Worm (Caenorhabditis elegans) whole organism, L4/young adult: ENCODE measurements around the gene C40C9.4.

Experiments used
- W03F9.2 ChIP-seq: fragments of 150-350 bp; optimal IDR thresholded peaks from 2 replicates; lab custom pipeline; 2014; ENCODE audit warnings: missing biosample characterization, missing genetic modification characterization
- dao-5 ChIP-seq: sonication (generic microtip); optimal IDR thresholded peaks from 2 replicates; lab custom pipeline; 2016; ENCODE audit warnings: missing genotype, missing genetic modification characterization, moderate library complexity, missing compliant biosample characterization
- him-1 ChIP-seq: sonication (generic microtip); optimal IDR thresholded peaks from 2 replicates; lab custom pipeline; 2016; ENCODE audit warnings: missing genotype, missing genetic modification reagents, missing genetic modification characterization, missing compliant biosample characterization

Gene C40C9.4

DNA sequence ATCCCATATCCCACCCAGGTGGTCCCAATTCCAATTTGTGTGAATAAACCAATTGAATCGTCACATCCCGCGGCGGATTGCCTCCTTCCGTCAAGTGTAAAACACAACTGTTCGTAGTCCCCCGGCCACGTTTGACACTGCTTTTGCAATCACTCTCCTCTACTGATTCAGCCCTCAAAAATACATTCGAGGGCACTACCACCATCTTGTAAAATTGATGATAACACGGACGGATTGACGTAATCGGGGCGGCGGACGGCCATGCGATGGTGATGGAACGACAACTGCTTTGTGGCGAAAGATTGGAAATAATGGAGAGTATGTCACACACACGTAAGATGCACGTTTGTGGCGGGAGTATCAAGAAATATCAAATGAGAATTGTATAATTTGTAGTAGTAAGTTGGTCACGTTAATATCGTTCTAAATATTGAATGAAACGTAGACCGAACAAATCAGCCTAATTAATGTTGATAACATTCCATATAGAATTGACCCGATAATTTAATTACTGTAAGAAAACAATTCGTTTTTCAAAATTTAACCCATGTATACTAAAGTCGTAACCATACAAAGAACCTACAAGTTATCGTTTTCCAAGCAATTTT lies 12.4 kb upstream of the C40C9.4 start:
- TF ChIP-seq him-1 (no peak), W03F9.2 (no peak), dao-5 (no peak)

DNA sequence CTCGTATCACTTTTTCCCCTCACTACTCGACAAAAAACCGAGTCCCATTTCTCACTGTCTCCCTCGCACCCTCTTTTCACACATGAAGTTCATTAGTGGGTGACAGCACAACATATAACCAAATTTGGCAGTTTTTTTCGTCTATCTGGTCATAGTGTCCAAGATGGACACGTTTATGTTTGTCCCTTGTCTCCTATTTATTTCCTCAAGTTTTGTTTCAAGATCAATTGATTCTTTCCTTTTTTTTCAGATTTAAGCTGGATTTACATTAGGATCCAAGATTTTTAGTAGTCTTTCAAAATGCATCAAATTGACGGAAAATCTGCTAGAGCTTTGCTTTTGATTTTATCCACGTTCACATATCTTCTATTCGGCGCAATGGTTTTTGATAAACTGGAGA lies 11.3 kb upstream of the C40C9.4 start, which contains the start of gene twk-20:
TSS of gene twk-20 (plus strand) at position 301 of the 400 bp plus-strand sequence.
- no peak for TF ChIP-seq W03F9.2
- TF ChIP-seq dao-5, result no peak
- TF ChIP-seq him-1, result no peak

- no peak for TF ChIP-seq W03F9.2
- no peak for TF ChIP-seq him-1
- TF ChIP-seq dao-5, result no peak
These were observed 6.0 kb upstream of the C40C9.4 start for ce11 chrX:13644884-13645283.

- TF ChIP-seq him-1 (no peak), W03F9.2 (no peak), dao-5 (no peak)
These were observed 4.1 kb upstream of the C40C9.4 start, which contains the start of gene acr-9 for ce11 chrX:13646798-13647197. Gene acr-9, minus strand, starts transcription at chrX:13646898.

DNA sequence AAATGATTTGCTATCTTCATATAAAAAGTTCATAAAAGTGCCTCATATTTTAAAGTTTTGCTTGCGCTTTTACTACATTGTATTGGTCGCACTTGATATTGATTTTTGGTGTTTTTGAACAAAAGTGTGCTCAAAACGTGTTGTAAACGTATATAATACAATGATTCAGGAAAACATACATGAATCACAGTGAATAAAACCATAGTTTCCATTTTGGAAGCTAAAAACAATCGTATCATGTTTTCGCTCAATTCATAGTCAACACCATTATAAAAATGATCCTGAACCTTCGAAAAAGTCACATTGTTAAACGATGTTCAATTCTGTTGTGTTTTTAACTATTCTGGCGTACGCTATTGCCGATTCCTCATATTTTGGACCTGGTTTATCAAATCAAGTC lies 3.6 kb upstream of the C40C9.4 start, which contains the start of gene C40C9.3:
TSS of gene C40C9.3 (plus strand) at position 301 of the 400 bp plus-strand sequence.
- TF ChIP-seq dao-5, result no peak
- no peak for TF ChIP-seq W03F9.2
- TF ChIP-seq him-1, result no peak

- peak; percentile 1 for TF ChIP-seq W03F9.2
- no peak for TF ChIP-seq him-1
- peak; percentile 22 for TF ChIP-seq dao-5
These were observed 2.7 kb downstream of the C40C9.4 start for ce11 chrX:13653573-13653972.

- TF ChIP-seq W03F9.2 (no peak), dao-5 (no peak), him-1 (no peak)
These were observed 3.4 kb downstream of the C40C9.4 start for ce11 chrX:13654276-13654675.

- TF ChIP-seq W03F9.2, result no peak
- no peak for TF ChIP-seq dao-5
- TF ChIP-seq him-1, result no peak
These were observed 4.9 kb downstream of the C40C9.4 start for ce11 chrX:13655769-13656168.

ce11 chrX:13660206-13660605 lies 9.3 kb downstream of the C40C9.4 start, which contains the start of gene C04A11.1:
Gene C04A11.1, plus strand, starts transcription at chrX:13660506.
- TF ChIP-seq him-1 (no peak), W03F9.2 (no peak), dao-5 (no peak)

ce11 chrX:13663641-13664633 lies 13.0 kb downstream of the C40C9.4 start, which contains the start of gene C04A11.5:
Gene C04A11.5, plus strand, starts transcription at chrX:13664583.
- TF ChIP-seq W03F9.2, result no peak
- no peak for TF ChIP-seq him-1
- no peak for TF ChIP-seq dao-5

DNA sequence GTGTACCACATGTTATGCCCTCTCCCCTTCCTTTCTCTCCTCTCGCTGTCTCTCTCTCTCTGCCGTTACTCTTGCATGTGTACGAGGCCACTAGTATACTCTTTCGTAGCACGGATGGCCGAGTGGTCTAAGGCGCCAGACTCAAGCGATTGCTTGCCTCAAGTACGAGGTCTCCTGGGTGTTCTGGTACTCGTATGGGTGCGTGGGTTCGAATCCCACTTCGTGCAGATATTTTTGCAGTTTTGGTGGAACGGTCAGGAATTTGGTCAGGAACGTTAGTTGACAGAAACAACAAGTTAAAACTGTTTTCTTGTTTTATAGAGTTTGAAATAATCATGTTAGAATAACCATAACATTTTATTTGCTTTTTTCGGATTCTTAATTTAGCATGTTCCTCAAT lies 14.5 kb downstream of the C40C9.4 start:
- TF ChIP-seq W03F9.2 (peak; percentile 42), him-1 (peak; percentile 91), dao-5 (peak; percentile 96)

DNA sequence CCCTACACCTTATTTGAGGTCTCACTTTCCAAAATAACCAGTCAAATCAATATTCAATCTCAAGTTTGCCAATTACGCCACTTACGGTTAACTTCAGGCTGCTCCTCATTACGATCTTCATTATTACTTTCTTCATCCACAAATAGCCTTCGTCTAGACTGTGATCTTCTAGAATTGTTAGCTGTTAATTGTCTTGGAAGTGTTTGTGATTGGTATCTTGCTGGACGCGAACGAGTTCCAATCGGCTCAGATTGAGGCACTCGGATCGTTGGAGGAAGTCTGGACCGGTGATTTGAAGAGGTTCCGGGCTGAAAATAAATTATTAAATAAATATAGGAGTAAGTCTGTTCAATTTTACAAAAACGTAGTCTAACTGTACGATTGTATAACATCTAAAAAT lies 16.0 kb downstream of the C40C9.4 start:
- TF ChIP-seq dao-5 (no peak), him-1 (no peak), W03F9.2 (no peak)

DNA sequence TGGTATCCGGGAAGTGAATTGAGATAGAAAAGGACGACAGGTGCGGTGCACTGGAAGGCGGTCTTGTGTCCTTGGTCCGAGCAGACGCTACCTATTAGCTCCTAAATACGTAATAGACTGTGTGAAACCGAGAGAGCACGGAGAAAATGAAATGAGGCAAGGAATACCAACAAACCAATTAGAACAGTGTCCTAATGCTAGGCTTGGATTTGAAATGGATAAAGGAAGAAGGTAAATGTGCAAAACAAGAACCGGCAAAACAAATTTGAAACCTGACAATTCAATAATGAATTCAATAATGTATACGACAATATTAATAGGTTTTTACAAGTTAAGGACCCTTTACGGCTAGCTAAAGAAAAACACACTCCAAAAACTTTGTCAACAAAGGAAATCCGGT lies 17.8 kb downstream of the C40C9.4 start, which contains the start of gene C04A11.2:
TSS of gene C04A11.2 (minus strand) at position 101 of the 400 bp plus-strand sequence.
- TF ChIP-seq W03F9.2 (no peak), dao-5 (no peak), him-1 (no peak)

DNA sequence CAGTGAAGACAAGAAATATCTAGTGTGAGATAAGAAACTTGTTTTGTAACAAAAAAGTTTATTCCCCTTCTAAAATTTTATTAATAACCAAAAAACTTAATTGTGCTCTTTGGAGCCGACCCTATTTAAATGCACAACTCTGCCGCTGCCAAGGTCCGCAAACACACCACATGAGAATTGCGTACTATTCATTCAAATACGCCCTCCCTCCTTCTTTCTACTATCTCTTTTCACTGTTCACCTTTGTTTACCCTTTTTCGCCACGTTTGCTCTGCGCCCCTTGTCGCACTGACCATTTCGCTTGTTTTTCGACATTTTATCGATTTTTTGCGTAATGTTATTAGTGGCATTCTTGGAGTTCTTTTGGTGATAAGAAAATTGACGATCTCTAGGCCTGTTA lies 18.7 kb downstream of the C40C9.4 start:
- TF ChIP-seq W03F9.2, result no peak
- no peak for TF ChIP-seq him-1
- TF ChIP-seq dao-5, result no peak

- TF ChIP-seq him-1 (no peak), W03F9.2 (no peak), dao-5 (no peak)
These were observed 20.1 kb downstream of the C40C9.4 start for ce11 chrX:13670966-13671365.

- TF ChIP-seq W03F9.2, result no peak
- TF ChIP-seq him-1, result no peak
- no peak for TF ChIP-seq dao-5
These were observed 21.7 kb downstream of the C40C9.4 start for ce11 chrX:13672622-13673021.
